Fruit fly (Drosophila melanogaster) whole organism, embryonic: ENCODE results near the gene Hrb27C.

ENCODE experiments used
- Antp ChIP-seq: fragments of 200-800 bp; sonication (Bioruptor generic); optimal IDR thresholded peaks from 3 replicates; lab custom pipeline; 2016; ENCODE audit warnings: missing biosample characterization, missing genetic modification characterization
- BEAF-32 ChIP-seq: fragments of 200-800 bp; sonication (Bioruptor generic); optimal IDR thresholded peaks from 3 replicates; lab custom pipeline; 2017; ENCODE audit warnings: missing biosample characterization, missing genetic modification characterization, mild to moderate bottlenecking, moderate library complexity, missing genetic modification reagents
- CG10565 ChIP-seq: fragments of 200-800 bp; sonication (Bioruptor generic); optimal IDR thresholded peaks from 3 replicates; lab custom pipeline; 2016; ENCODE audit warnings: missing biosample characterization, mild to moderate bottlenecking, missing genetic modification characterization
- CG11504 ChIP-seq: fragments of 200-800 bp; sonication (Bioruptor generic); optimal IDR thresholded peaks from 3 replicates; lab custom pipeline; 2019; ENCODE audit warnings: missing biosample characterization, mild to moderate bottlenecking, missing genetic modification characterization, moderate library complexity
- CG12219 ChIP-seq: fragments of 200-800 bp; sonication (Bioruptor generic); optimal IDR thresholded peaks from 3 replicates; lab custom pipeline; 2018; ENCODE audit warnings: missing biosample characterization, mild to moderate bottlenecking, missing genetic modification characterization
- CG12391 ChIP-seq: fragments of 200-800 bp; sonication (Bioruptor generic); optimal IDR thresholded peaks from 3 replicates; lab custom pipeline; 2018; ENCODE audit warnings: missing biosample characterization, mild to moderate bottlenecking, missing genetic modification characterization, moderate library complexity
- CG13424 ChIP-seq: fragments of 200-800 bp; sonication (Bioruptor generic); optimal IDR thresholded peaks from 2 replicates; lab custom pipeline; 2019; ENCODE audit warnings: missing biosample characterization, mild to moderate bottlenecking, missing genetic modification characterization, moderate library complexity
- CG14667 ChIP-seq: fragments of 200-800 bp; sonication (Bioruptor generic); IDR thresholded peaks from 2 replicates; pipeline ENCODE4 v1.3.6; 2022; ENCODE audit warnings: missing biosample characterization, missing genetic modification characterization
- CG1832 ChIP-seq: fragments of 200-800 bp; sonication (Bioruptor generic); optimal IDR thresholded peaks from 2 replicates; lab custom pipeline; 2017; ENCODE audit warnings: missing biosample characterization, mild to moderate bottlenecking, missing genetic modification characterization, inconsistent platforms
- CG2678 ChIP-seq: fragments of 200-800 bp; sonication (Bioruptor generic); optimal IDR thresholded peaks from 3 replicates; lab custom pipeline; 2019; ENCODE audit warnings: missing biosample characterization, mild to moderate bottlenecking, missing genetic modification characterization, moderate library complexity
- CG2712 ChIP-seq: fragments of 200-800 bp; optimal IDR thresholded peaks from 3 replicates; lab custom pipeline; 2019; ENCODE audit warnings: missing biosample characterization, mild to moderate bottlenecking, missing genetic modification characterization, moderate library complexity
- CG33213 ChIP-seq: fragments of 200-800 bp; sonication (Bioruptor generic); optimal IDR thresholded peaks from 3 replicates; lab custom pipeline; 2016; ENCODE audit warnings: missing biosample characterization, missing genetic modification characterization
- CG34422 ChIP-seq: fragments of 200-800 bp; sonication (Bioruptor generic); IDR thresholded peaks from 3 replicates; pipeline ENCODE4 v1.3.6; 2022; ENCODE audit warnings: missing biosample characterization, missing genetic modification characterization
- CG4328 ChIP-seq: fragments of 200-800 bp; sonication (Bioruptor generic); optimal IDR thresholded peaks from 3 replicates; lab custom pipeline; 2017; ENCODE audit warnings: missing biosample characterization, missing genetic modification reagents, missing genetic modification characterization
- CG6813 ChIP-seq: fragments of 200-800 bp; sonication (Bioruptor generic); optimal IDR thresholded peaks from 2 replicates; lab custom pipeline; 2017; ENCODE audit warnings: missing biosample characterization, missing genetic modification characterization, mild to moderate bottlenecking, moderate library complexity, missing genetic modification reagents
- CG9797 ChIP-seq: fragments of 200-800 bp; sonication (Bioruptor generic); optimal IDR thresholded peaks from 3 replicates; lab custom pipeline; 2018; ENCODE audit warnings: missing biosample characterization, mild to moderate bottlenecking, missing genetic modification characterization
- CG9817 ChIP-seq: fragments of 200-800 bp; sonication (Bioruptor generic); optimal IDR thresholded peaks from 2 replicates; lab custom pipeline; 2018; ENCODE audit warnings: missing biosample characterization, mild to moderate bottlenecking, missing genetic modification characterization, moderate library complexity
- D19B ChIP-seq: fragments of 200-800 bp; sonication (Bioruptor generic); optimal IDR thresholded peaks from 2 replicates; lab custom pipeline; 2017; ENCODE audit warnings: missing biosample characterization, mild to moderate bottlenecking, missing genetic modification characterization
- HLHmδ ChIP-seq: fragments of 200-800 bp; sonication (Bioruptor generic); optimal IDR thresholded peaks from 2 replicates; lab custom pipeline; 2018; ENCODE audit warnings: missing biosample characterization, mild to moderate bottlenecking, missing genetic modification characterization, moderate library complexity
- Hr3 ChIP-seq: fragments of 200-800 bp; sonication (Bioruptor generic); optimal IDR thresholded peaks from 3 replicates; lab custom pipeline; 2016; ENCODE audit warnings: missing biosample characterization, missing genetic modification characterization
- Lhr ChIP-seq: fragments of 200-800 bp; sonication (Bioruptor generic); optimal IDR thresholded peaks from 3 replicates; lab custom pipeline; 2017; ENCODE audit warnings: mild to moderate bottlenecking, missing biosample characterization, missing genetic modification reagents, missing genetic modification characterization
- NFAT ChIP-seq: fragments of 200-800 bp; sonication (Bioruptor generic); IDR thresholded peaks from 2 replicates; pipeline ENCODE4 v1.3.6; 2022; ENCODE audit warnings: missing biosample characterization, missing genetic modification characterization
- PHDP ChIP-seq: fragments of 200-800 bp; sonication (Bioruptor generic); optimal IDR thresholded peaks from 3 replicates; lab custom pipeline; 2018; ENCODE audit warnings: missing biosample characterization, mild to moderate bottlenecking, missing genetic modification characterization, moderate library complexity
- Ptx1 ChIP-seq: fragments of 200-800 bp; sonication (Bioruptor generic); IDR thresholded peaks from 2 replicates; pipeline ENCODE4 v1.3.6; 2022; ENCODE audit warnings: missing biosample characterization, missing genetic modification characterization
- Rfx ChIP-seq: fragments of 200-800 bp; sonication (Bioruptor generic); IDR thresholded peaks from 2 replicates; pipeline ENCODE4 v1.3.6; 2022; ENCODE audit warnings: missing biosample characterization, missing genetic modification characterization
- Scr ChIP-seq: fragments of 200-800 bp; sonication (Bioruptor generic); IDR thresholded peaks from 2 replicates; pipeline ENCODE4 v1.3.6; 2022; ENCODE audit warnings: missing biosample characterization, missing genetic modification characterization; ENCODE audit not compliant: partially characterized antibody
- Xbp1 ChIP-seq: fragments of 200-800 bp; sonication (Bioruptor generic); optimal IDR thresholded peaks from 3 replicates; lab custom pipeline; 2016; ENCODE audit warnings: missing biosample characterization, mild to moderate bottlenecking, missing genetic modification characterization
- ash1 ChIP-seq: fragments of 200-800 bp; sonication (Bioruptor generic); optimal IDR thresholded peaks from 2 replicates; lab custom pipeline; 2018; ENCODE audit warnings: missing biosample characterization, mild to moderate bottlenecking, missing genetic modification characterization
- ato ChIP-seq: fragments of 200-800 bp; sonication (Bioruptor generic); IDR thresholded peaks from 2 replicates; pipeline ENCODE4 v1.3.6; 2022; ENCODE audit warnings: missing biosample characterization, missing genetic modification characterization; ENCODE audit not compliant: partially characterized antibody
- az2 ChIP-seq: fragments of 200-800 bp; sonication (Bioruptor generic); optimal IDR thresholded peaks from 3 replicates; lab custom pipeline; 2016; ENCODE audit warnings: missing biosample characterization, missing genetic modification characterization
- bab2 ChIP-seq: fragments of 200-800 bp; sonication (Bioruptor generic); optimal IDR thresholded peaks from 2 replicates; lab custom pipeline; 2016; ENCODE audit warnings: missing biosample characterization, missing genetic modification characterization
- bowl ChIP-seq: fragments of 200-800 bp; sonication (Bioruptor generic); IDR thresholded peaks from 2 replicates; pipeline ENCODE4 v1.3.6; 2022; ENCODE audit warnings: missing biosample characterization, missing genetic modification characterization
- da ChIP-seq: fragments of 200-800 bp; sonication (Bioruptor generic); optimal IDR thresholded peaks from 2 replicates; lab custom pipeline; 2016; ENCODE audit warnings: missing biosample characterization, missing genetic modification characterization
- danr ChIP-seq: fragments of 200-800 bp; sonication (Bioruptor generic); IDR thresholded peaks from 2 replicates; pipeline ENCODE4 v1.3.6; 2022; ENCODE audit warnings: missing biosample characterization, missing genetic modification characterization
- fu2 ChIP-seq: fragments of 200-800 bp; sonication (Bioruptor generic); optimal IDR thresholded peaks from 2 replicates; lab custom pipeline; 2016; ENCODE audit warnings: missing biosample characterization, missing genetic modification characterization
- gro ChIP-seq: fragments of 200-800 bp; sonication (Bioruptor generic); optimal IDR thresholded peaks from 2 replicates; lab custom pipeline; 2016; ENCODE audit warnings: missing biosample characterization, missing genetic modification characterization
- kah ChIP-seq: fragments of 200-800 bp; sonication (Bioruptor generic); optimal IDR thresholded peaks from 2 replicates; lab custom pipeline; 2018; ENCODE audit warnings: missing biosample characterization, mild to moderate bottlenecking, missing genetic modification characterization
- kay ChIP-seq: fragments of 200-800 bp; sonication (Bioruptor generic); optimal IDR thresholded peaks from 2 replicates; lab custom pipeline; 2016; ENCODE audit warnings: missing biosample characterization, missing genetic modification characterization
- pita ChIP-seq: fragments of 200-800 bp; sonication (Bioruptor generic); optimal IDR thresholded peaks from 2 replicates; lab custom pipeline; 2017; ENCODE audit warnings: missing biosample characterization, mild to moderate bottlenecking, missing genetic modification characterization
- psq ChIP-seq: fragments of 200-800 bp; sonication (Bioruptor generic); optimal IDR thresholded peaks from 2 replicates; lab custom pipeline; 2017; ENCODE audit warnings: missing biosample characterization, missing genetic modification characterization
- ro ChIP-seq: fragments of 200-800 bp; sonication (Bioruptor generic); IDR thresholded peaks from 2 replicates; pipeline ENCODE4 v1.3.6; 2022; ENCODE audit warnings: missing biosample characterization, missing genetic modification characterization
- row ChIP-seq: fragments of 200-800 bp; sonication (Bioruptor generic); IDR thresholded peaks from 3 replicates; pipeline ENCODE4 v1.3.6; 2022; ENCODE audit warnings: missing biosample characterization, missing genetic modification characterization
- run ChIP-seq: fragments of 200-800 bp; sonication (Bioruptor generic); optimal IDR thresholded peaks from 3 replicates; lab custom pipeline; 2018; ENCODE audit warnings: missing biosample characterization, mild to moderate bottlenecking, missing genetic modification characterization
- sens ChIP-seq: fragments of 200-800 bp; sonication (Bioruptor generic); peaks from one replicate; lab custom pipeline; 2016; ENCODE audit warnings: missing biosample characterization, missing genetic modification characterization
- sens-2 ChIP-seq: fragments of 200-800 bp; sonication (Bioruptor generic); IDR thresholded peaks from 2 replicates; pipeline ENCODE4 v1.3.6; 2022; ENCODE audit warnings: missing biosample characterization, missing genetic modification characterization
- sima ChIP-seq: fragments of 200-800 bp; sonication (Bioruptor generic); optimal IDR thresholded peaks from 2 replicates; lab custom pipeline; 2016; ENCODE audit warnings: missing biosample characterization, missing genetic modification characterization
- sna ChIP-seq: fragments of 200-800 bp; sonication (Bioruptor generic); IDR thresholded peaks from 2 replicates; pipeline ENCODE4 v1.3.6; 2022; ENCODE audit warnings: missing biosample characterization, missing genetic modification characterization; ENCODE audit not compliant: partially characterized antibody
- tna ChIP-seq: fragments of 200-800 bp; sonication (Bioruptor generic); IDR thresholded peaks from 2 replicates; pipeline ENCODE4 v1.3.6; 2022; ENCODE audit warnings: missing biosample characterization, missing genetic modification characterization; ENCODE audit not compliant: partially characterized antibody
- wek ChIP-seq: fragments of 200-800 bp; sonication (Bioruptor generic); optimal IDR thresholded peaks from 3 replicates; lab custom pipeline; 2018; ENCODE audit warnings: missing biosample characterization, mild to moderate bottlenecking, missing genetic modification characterization, moderate library complexity

Hrb27C gene

DNA sequence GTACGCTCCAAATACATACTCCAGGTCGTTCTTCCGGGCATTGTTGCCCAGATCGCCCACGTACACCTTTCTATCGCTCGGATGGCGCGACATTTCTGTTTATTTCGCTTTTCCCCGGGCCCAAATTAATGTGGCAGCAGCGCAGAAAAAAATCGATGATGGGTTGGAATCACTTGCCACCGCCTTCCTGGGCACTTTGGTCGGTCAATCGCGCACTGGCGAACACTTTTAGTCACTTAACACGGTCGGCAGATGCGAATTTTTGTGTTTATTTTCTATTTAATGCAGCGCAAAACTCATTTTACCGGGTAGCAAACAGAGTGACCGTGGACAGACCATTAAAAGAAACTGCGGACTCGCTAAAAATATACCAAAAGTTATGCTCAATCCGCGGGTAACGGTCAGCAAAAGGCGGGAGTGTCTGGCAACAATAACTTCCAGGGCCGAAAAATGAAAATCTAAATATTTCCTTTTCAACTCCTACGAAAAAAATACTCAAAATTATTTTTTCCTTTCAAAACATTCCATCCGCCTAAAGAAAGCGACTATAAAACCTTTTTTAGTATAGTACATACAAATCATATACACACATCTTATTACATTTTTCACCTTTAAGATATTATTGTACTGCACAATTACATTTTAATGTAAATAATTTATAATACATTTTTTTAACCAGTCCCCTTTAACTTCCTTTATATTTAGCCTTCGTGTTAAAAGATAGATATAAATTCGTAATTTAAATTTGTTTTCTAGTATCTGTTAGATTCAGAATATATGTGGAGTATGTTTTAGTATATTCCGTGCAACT is 449 bp upstream of the Hrb27C start, which contains the start of gene x16 (continued):
- no peak for TF ChIP-seq D19B (GFP tag; lab: Kevin White, UChicago)
- TF ChIP-seq danr = no peak
- no peak for TF ChIP-seq kay (GFP tag; lab: Kevin White, UChicago)
- TF ChIP-seq CG6813 = no peak
- TF ChIP-seq Antp (GFP tag; lab: Kevin White, UChicago) = no peak
- no peak for TF ChIP-seq Ptx1 (GFP tag; lab: Robert Waterston, UW)
- TF ChIP-seq HLHmδ (GFP tag; lab: Kevin White, UChicago) = no peak
- TF ChIP-seq bowl (GFP tag; lab: Robert Waterston, UW) = no peak
- TF ChIP-seq NFAT (GFP tag; lab: Robert Waterston, UW) = 0 out of 2 replicates have a peak, but pooled peaks have one; percentile 10
- no peak for TF ChIP-seq ash1 (GFP tag; lab: Kevin White, UChicago)
- TF ChIP-seq Hr3 (GFP tag; lab: Kevin White, UChicago) = peak; percentile 3
- TF ChIP-seq CG2712 = no peak
- no peak for TF ChIP-seq kah (GFP tag; lab: Kevin White, UChicago)
- TF ChIP-seq CG9817 (tag; lab: Kevin White, UChicago) = no peak
- 0 out of 3 replicates have a peak, but pooled peaks have one; percentile 12 for TF ChIP-seq CG34422 (GFP tag; lab: Robert Waterston, UW)
- no peak for TF ChIP-seq wek (GFP tag; lab: Kevin White, UChicago)
- no peak for TF ChIP-seq sna (GFP tag; lab: Robert Waterston, UW)
- TF ChIP-seq CG2678 = peak; percentile 12
- no peak for TF ChIP-seq Lhr (GFP tag; lab: Kevin White, UChicago)
- no peak for TF ChIP-seq sima (GFP tag; lab: Kevin White, UChicago)
- peak; percentile 8 for TF ChIP-seq fu2 (GFP tag; lab: Kevin White, UChicago)
- peak; percentile 18; the same call in 1 of the 2 replicates for TF ChIP-seq Rfx (GFP tag; lab: Robert Waterston, UW)
- peak; percentile 35 for TF ChIP-seq CG11504 (tag; lab: Kevin White, UChicago)
- no peak for TF ChIP-seq Scr (GFP tag; lab: Robert Waterston, UW)
- no peak for TF ChIP-seq CG14667 (GFP tag; lab: Robert Waterston, UW)
- TF ChIP-seq run = no peak
- TF ChIP-seq psq (GFP tag; lab: Kevin White, UChicago) = no peak
- no peak for TF ChIP-seq PHDP
- TF ChIP-seq az2 (GFP tag; lab: Kevin White, UChicago) = no peak
- TF ChIP-seq sens (GFP tag; lab: Kevin White, UChicago) = no peak
- no peak for TF ChIP-seq ro (GFP tag; lab: Robert Waterston, UW)
- no peak for TF ChIP-seq sens-2 (GFP tag; lab: Robert Waterston, UW)
- TF ChIP-seq CG4328 (GFP tag; lab: Kevin White, UChicago) = no peak
- TF ChIP-seq bab2 (GFP tag; lab: Kevin White, UChicago) = no peak
- no peak for TF ChIP-seq CG33213 (GFP tag; lab: Kevin White, UChicago)
- TF ChIP-seq CG12391 (tag; lab: Kevin White, UChicago) = peak; percentile 18
- no peak for TF ChIP-seq da (GFP tag; lab: Kevin White, UChicago)
- peak; percentile 10 for TF ChIP-seq Xbp1 (GFP tag; lab: Kevin White, UChicago)
- no peak for TF ChIP-seq ato (GFP tag; lab: Robert Waterston, UW)
- TF ChIP-seq row (GFP tag; lab: Robert Waterston, UW) = peak; percentile 34; the same call in 2 of the 3 replicates
- TF ChIP-seq gro (GFP tag; lab: Kevin White, UChicago) = no peak
- TF ChIP-seq CG9797 (GFP tag; lab: Kevin White, UChicago) = peak; percentile 77
- peak; percentile 37 for TF ChIP-seq BEAF-32 (GFP tag; lab: Kevin White, UChicago)
- no peak for TF ChIP-seq CG1832
- TF ChIP-seq tna = no peak
- no peak for TF ChIP-seq pita (GFP tag; lab: Kevin White, UChicago)
- no peak for TF ChIP-seq CG13424 (tag; lab: Kevin White, UChicago)
- no peak for TF ChIP-seq CG10565 (GFP tag; lab: Kevin White, UChicago)
- no peak for TF ChIP-seq CG12219 (GFP tag; lab: Kevin White, UChicago)
